Fruit fly (Drosophila melanogaster) whole organism, prepupa: Measurements from ENCODE around the gene CG10098.

Source experiments
- CG10669 ChIP-seq: fragments of 200-800 bp; sonication (Bioruptor generic); optimal IDR thresholded peaks from 3 replicates; lab custom pipeline; 2018; ENCODE audit warnings: missing biosample characterization, mild to moderate bottlenecking, missing genetic modification characterization, moderate library complexity
- CG11902 ChIP-seq: fragments of 200-800 bp; sonication (Bioruptor generic); optimal IDR thresholded peaks from 3 replicates; lab custom pipeline; 2016; ENCODE audit warnings: missing biosample characterization, missing genetic modification characterization
- CG15336 ChIP-seq: fragments of 200-800 bp; sonication (Bioruptor generic); IDR thresholded peaks from 2 replicates; pipeline ENCODE4 v1.3.6; 2022; ENCODE audit warnings: missing biosample characterization, missing genetic modification characterization
- CG1621 ChIP-seq: fragments of 200-800 bp; sonication (Bioruptor generic); optimal IDR thresholded peaks from 3 replicates; lab custom pipeline; 2018; ENCODE audit warnings: missing biosample characterization, mild to moderate bottlenecking, missing genetic modification characterization
- CG3032 ChIP-seq: fragments of 200-800 bp; optimal IDR thresholded peaks from 2 replicates; lab custom pipeline; 2019; ENCODE audit warnings: missing biosample characterization, mild to moderate bottlenecking, missing genetic modification characterization, moderate library complexity
- CG31627 ChIP-seq: fragments of 200-800 bp; sonication (Bioruptor generic); optimal IDR thresholded peaks from 3 replicates; lab custom pipeline; 2016; ENCODE audit warnings: missing biosample characterization, missing genetic modification characterization
- CG32006 ChIP-seq: fragments of 200-800 bp; sonication (Bioruptor generic); optimal IDR thresholded peaks from 3 replicates; lab custom pipeline; 2017; ENCODE audit warnings: missing biosample characterization, mild to moderate bottlenecking, missing genetic modification characterization
- CG34406 ChIP-seq: fragments of 200-800 bp; sonication (Bioruptor generic); optimal IDR thresholded peaks from 3 replicates; lab custom pipeline; 2016; ENCODE audit warnings: missing biosample characterization, missing genetic modification characterization
- CG3919 ChIP-seq: fragments of 200-800 bp; sonication (Bioruptor generic); optimal IDR thresholded peaks from 3 replicates; lab custom pipeline; 2016; ENCODE audit warnings: missing biosample characterization, missing genetic modification characterization
- CG6163 ChIP-seq: fragments of 200-800 bp; sonication (Bioruptor generic); IDR thresholded peaks from 3 replicates; pipeline ENCODE4 v1.3.6; 2022; ENCODE audit warnings: missing biosample characterization, missing genetic modification characterization
- CG6276 ChIP-seq: fragments of 200-800 bp; sonication (Bioruptor generic); optimal IDR thresholded peaks from 2 replicates; lab custom pipeline; 2017; ENCODE audit warnings: missing biosample characterization, mild to moderate bottlenecking, missing genetic modification characterization
- CG6792 ChIP-seq: fragments of 200-800 bp; sonication (Bioruptor generic); optimal IDR thresholded peaks from 3 replicates; lab custom pipeline; 2016; ENCODE audit warnings: missing biosample characterization, missing genetic modification characterization
- CG6808 ChIP-seq: fragments of 200-800 bp; sonication (Bioruptor generic); optimal IDR thresholded peaks from 3 replicates; lab custom pipeline; 2017; ENCODE audit warnings: missing biosample characterization, missing genetic modification characterization, mild to moderate bottlenecking, moderate library complexity, missing genetic modification reagents
- CG6854 ChIP-seq: fragments of 200-800 bp; sonication (Bioruptor generic); optimal IDR thresholded peaks from 2 replicates; lab custom pipeline; 2017; ENCODE audit warnings: missing biosample characterization, mild to moderate bottlenecking, missing genetic modification characterization
- CG8119 ChIP-seq: fragments of 200-800 bp; sonication (Bioruptor generic); IDR thresholded peaks from 3 replicates; pipeline ENCODE4 v1.3.6; 2022; ENCODE audit warnings: missing biosample characterization, missing genetic modification characterization
- CG8319 ChIP-seq: fragments of 200-800 bp; sonication (Bioruptor generic); optimal IDR thresholded peaks from 3 replicates; lab custom pipeline; 2016; ENCODE audit warnings: missing biosample characterization, missing genetic modification characterization
- CG9139 ChIP-seq: fragments of 200-800 bp; sonication (Bioruptor generic); optimal IDR thresholded peaks from 3 replicates; lab custom pipeline; 2017; ENCODE audit warnings: missing biosample characterization, mild to moderate bottlenecking, missing genetic modification characterization
- Eip78C ChIP-seq: fragments of 200-800 bp; sonication (Bioruptor generic); peaks from one replicate; lab custom pipeline; 2016; ENCODE audit warnings: missing biosample characterization, missing genetic modification characterization
- Eip93F ChIP-seq: fragments of 200-800 bp; sonication (Bioruptor generic); optimal IDR thresholded peaks from 2 replicates; lab custom pipeline; 2016; ENCODE audit warnings: missing biosample characterization, mild to moderate bottlenecking, missing genetic modification characterization
- Ets21C ChIP-seq: fragments of 200-800 bp; sonication (Bioruptor generic); optimal IDR thresholded peaks from 3 replicates; lab custom pipeline; 2016; ENCODE audit warnings: missing biosample characterization, missing genetic modification characterization
- Hr39 ChIP-seq: fragments of 200-800 bp; sonication (Bioruptor generic); optimal IDR thresholded peaks from 2 replicates; lab custom pipeline; 2016; ENCODE audit warnings: missing biosample characterization, missing genetic modification characterization
- Hr4 ChIP-seq: fragments of 200-800 bp; sonication (Bioruptor generic); optimal IDR thresholded peaks from 3 replicates; lab custom pipeline; 2016; ENCODE audit warnings: missing biosample characterization, missing genetic modification characterization
- Met ChIP-seq: fragments of 200-800 bp; sonication (Bioruptor generic); optimal IDR thresholded peaks from 3 replicates; lab custom pipeline; 2016; ENCODE audit warnings: missing biosample characterization, missing genetic modification characterization
- OdsH ChIP-seq: fragments of 200-800 bp; sonication (Bioruptor generic); optimal IDR thresholded peaks from 3 replicates; lab custom pipeline; 2016; ENCODE audit warnings: missing biosample characterization, missing genetic modification characterization
- Smox ChIP-seq: fragments of 200-800 bp; sonication (Bioruptor generic); optimal IDR thresholded peaks from 3 replicates; lab custom pipeline; 2016; ENCODE audit warnings: missing biosample characterization, missing genetic modification characterization
- Sox102F ChIP-seq: fragments of 200-800 bp; sonication (Bioruptor generic); optimal IDR thresholded peaks from 2 replicates; lab custom pipeline; 2016; ENCODE audit warnings: missing biosample characterization, mild to moderate bottlenecking, missing genetic modification characterization
- Sox14 ChIP-seq: fragments of 200-800 bp; sonication (Bioruptor generic); optimal IDR thresholded peaks from 3 replicates; lab custom pipeline; 2016; ENCODE audit warnings: missing biosample characterization, missing genetic modification characterization
- Sox15 ChIP-seq: fragments of 200-800 bp; sonication (Bioruptor generic); optimal IDR thresholded peaks from 3 replicates; lab custom pipeline; 2016; ENCODE audit warnings: missing biosample characterization, missing genetic modification characterization
- achi ChIP-seq: fragments of 200-800 bp; sonication (Bioruptor generic); optimal IDR thresholded peaks from 3 replicates; lab custom pipeline; 2016; ENCODE audit warnings: missing biosample characterization, missing genetic modification characterization
- dac ChIP-seq: fragments of 200-800 bp; sonication (Bioruptor generic); optimal IDR thresholded peaks from 2 replicates; lab custom pipeline; 2017; ENCODE audit warnings: missing biosample characterization, mild to moderate bottlenecking, missing genetic modification characterization
- dsx ChIP-seq: fragments of 200-800 bp; optimal IDR thresholded peaks from 3 replicates; lab custom pipeline; 2019; ENCODE audit warnings: missing biosample characterization, mild to moderate bottlenecking, missing genetic modification characterization, moderate library complexity; ENCODE audit not compliant: poor library complexity, severe bottlenecking
- eg ChIP-seq: fragments of 200-800 bp; sonication (Bioruptor generic); IDR thresholded peaks from 3 replicates; pipeline ENCODE4 v1.3.6; 2022; ENCODE audit warnings: missing biosample characterization, missing genetic modification characterization
- esn ChIP-seq: fragments of 200-800 bp; sonication (Bioruptor generic); optimal IDR thresholded peaks from 2 replicates; lab custom pipeline; 2016; ENCODE audit warnings: missing biosample characterization, mild to moderate bottlenecking, missing genetic modification characterization, moderate library complexity
- fd59A ChIP-seq: fragments of 200-800 bp; sonication (Bioruptor generic); optimal IDR thresholded peaks from 2 replicates; lab custom pipeline; 2017; ENCODE audit warnings: missing biosample characterization, mild to moderate bottlenecking, missing genetic modification characterization, missing genetic modification reagents
- fd85E ChIP-seq: fragments of 200-800 bp; sonication (Bioruptor generic); optimal IDR thresholded peaks from 3 replicates; lab custom pipeline; 2016; ENCODE audit warnings: missing biosample characterization, missing genetic modification characterization
- fkh ChIP-seq: fragments of 200-800 bp; sonication (Bioruptor generic); optimal IDR thresholded peaks from 3 replicates; lab custom pipeline; 2017; ENCODE audit warnings: missing biosample characterization, mild to moderate bottlenecking, missing genetic modification characterization, moderate library complexity
- lz ChIP-seq: fragments of 200-800 bp; sonication (Bioruptor generic); optimal IDR thresholded peaks from 3 replicates; lab custom pipeline; 2016; ENCODE audit warnings: missing biosample characterization, missing genetic modification characterization
- net ChIP-seq: fragments of 200-800 bp; sonication (Bioruptor generic); optimal IDR thresholded peaks from 3 replicates; lab custom pipeline; 2016; ENCODE audit warnings: missing biosample characterization, missing genetic modification characterization
- pdm3 ChIP-seq: fragments of 200-800 bp; sonication (Bioruptor generic); optimal IDR thresholded peaks from 3 replicates; lab custom pipeline; 2016; ENCODE audit warnings: missing biosample characterization, missing genetic modification characterization
- salr ChIP-seq, 2 experiments: fragments of 200-800 bp; sonication (Bioruptor generic); optimal IDR thresholded peaks; 3 replicates each; lab custom pipeline; 2016 to 2018; ENCODE audit warnings: missing biosample characterization in 2 of 2, missing genetic modification characterization in 2 of 2, mild to moderate bottlenecking in 1 of 2
- spab ChIP-seq: fragments of 200-800 bp; sonication (Bioruptor generic); optimal IDR thresholded peaks from 2 replicates; lab custom pipeline; 2017; ENCODE audit warnings: missing biosample characterization, mild to moderate bottlenecking, missing genetic modification characterization, missing genetic modification reagents
- ss ChIP-seq, 2 experiments: fragments of 200-800 bp; sonication (Bioruptor generic); optimal IDR thresholded peaks; 2 replicates in 1 of 2; 3 replicates in 1 of 2; lab custom pipeline; 2017 to 2018; ENCODE audit warnings: mild to moderate bottlenecking in 2 of 2, missing biosample characterization in 2 of 2, missing genetic modification characterization in 2 of 2, moderate library complexity in 1 of 2
- svp ChIP-seq: fragments of 200-800 bp; sonication (Bioruptor generic); peaks from one replicate; lab custom pipeline; 2016; ENCODE audit warnings: missing biosample characterization, missing genetic modification characterization
- topi ChIP-seq: fragments of 200-800 bp; sonication (Bioruptor generic); optimal IDR thresholded peaks from 3 replicates; lab custom pipeline; 2016; ENCODE audit warnings: missing biosample characterization, missing genetic modification characterization
- vri ChIP-seq: fragments of 200-800 bp; sonication (Bioruptor generic); optimal IDR thresholded peaks from 3 replicates; lab custom pipeline; 2016; ENCODE audit warnings: missing biosample characterization, mild to moderate bottlenecking, missing genetic modification characterization

The CG10098 gene

DNA sequence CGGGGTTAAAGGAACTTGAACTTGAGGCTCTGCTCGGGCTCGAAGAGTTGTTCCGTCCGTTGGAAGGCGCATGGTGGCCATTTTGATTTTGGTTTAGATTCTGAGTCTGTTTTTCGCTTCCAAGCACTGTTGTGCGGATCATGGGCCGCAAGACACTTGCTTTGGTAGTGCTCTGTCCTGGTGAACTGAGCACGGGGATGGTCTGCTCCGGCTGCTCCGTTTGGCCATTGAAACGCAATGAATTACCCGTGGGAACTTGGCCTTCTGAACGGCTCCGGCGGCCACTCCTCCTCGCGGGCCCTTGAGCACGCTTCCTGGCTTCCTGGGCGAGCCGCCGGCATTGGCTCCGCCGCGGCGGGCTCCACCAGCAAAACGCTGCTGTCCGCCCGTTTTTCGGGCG, 44.6 kb upstream of the CG10098 start:
- TF ChIP-seq CG10669 (GFP tag; lab: Kevin White, UChicago) (no peak), CG6163 (GFP tag; lab: Robert Waterston, UW) (0 out of 3 replicates have a peak, but pooled peaks have one; percentile 15), CG8319 (GFP tag; lab: Kevin White, UChicago) (no peak), CG15336 (no peak), CG6808 (no peak), dac (no peak), salr (GFP tag; optimal IDR thresholded peaks at IDR 0.05; lab: Kevin White, UChicago) (no peak), Eip78C (GFP tag; lab: Kevin White, UChicago) (peak; percentile 29)

- TF ChIP-seq Eip78C (GFP tag; lab: Kevin White, UChicago): peak; percentile 15
- no peak for TF ChIP-seq dsx (GFP tag; lab: Kevin White, UChicago)
- TF ChIP-seq, all 60 proteins: peak for 1
Observed at dm6 chr3R:7080157-7080916, 44.0 kb upstream of the CG10098 start, which contains the start of gene Ref1. Gene Ref1 (minus strand): TSS chr3R:7080387.

DNA sequence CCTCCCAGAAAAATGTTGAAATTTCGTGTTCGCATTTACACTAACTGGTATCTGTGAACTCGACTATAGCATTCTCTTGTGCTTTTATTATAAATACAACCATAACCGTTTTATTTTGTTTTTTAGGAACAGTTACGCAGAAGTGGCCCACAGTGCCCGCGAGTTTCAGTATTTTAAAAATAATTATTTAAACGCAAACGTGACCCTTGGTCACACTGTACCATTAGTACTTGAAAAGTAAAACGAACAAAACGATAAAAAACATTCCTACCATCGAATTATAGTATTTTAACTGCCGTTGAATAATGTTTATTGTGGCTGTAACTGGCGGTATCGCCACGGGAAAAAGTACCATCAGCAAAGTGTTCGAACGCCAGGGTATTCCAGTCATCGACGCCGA, 42.4 kb upstream of the CG10098 start, which contains the start of gene Dpck:
Gene Dpck (plus strand): TSS at position 211 of the 400 bp plus-strand sequence.
- TF ChIP-seq Eip93F: no peak
- no peak for TF ChIP-seq CG6854
- TF ChIP-seq CG1621 (tag; lab: Kevin White, UChicago): no peak
- peak; percentile 40 for TF ChIP-seq dsx (GFP tag; lab: Kevin White, UChicago)
- no peak for TF ChIP-seq dac
- peak; percentile 63 for TF ChIP-seq eg (GFP tag; lab: Robert Waterston, UW)
- peak; percentile 14 for TF ChIP-seq CG34406 (GFP tag; lab: Kevin White, UChicago)
- TF ChIP-seq OdsH (GFP tag; lab: Kevin White, UChicago): peak; percentile 29
- TF ChIP-seq CG6792 (GFP tag; lab: Kevin White, UChicago): peak; percentile 27
- peak; percentile 41 for TF ChIP-seq esn
- TF ChIP-seq svp (GFP tag; lab: Kevin White, UChicago): peak; percentile 81
- TF ChIP-seq Sox102F (GFP tag; lab: Kevin White, UChicago): peak; percentile 52
- no peak for TF ChIP-seq fkh (GFP tag; lab: Kevin White, UChicago)
- TF ChIP-seq fd59A (GFP tag; lab: Kevin White, UChicago): peak; percentile 15
- TF ChIP-seq net (GFP tag; lab: Kevin White, UChicago): peak; percentile 58
- peak; percentile 3 for TF ChIP-seq CG11902 (GFP tag; lab: Kevin White, UChicago)
- TF ChIP-seq CG31627: peak; percentile 45
- TF ChIP-seq CG15336: peak; percentile 35; the same call in 1 of the 2 replicates
- TF ChIP-seq Hr39 (GFP tag; lab: Kevin White, UChicago): peak; percentile 27
- TF ChIP-seq CG3919: peak; percentile 51
- TF ChIP-seq CG8319 (GFP tag; lab: Kevin White, UChicago): no peak
- TF ChIP-seq CG3032: peak; percentile 35
- no peak for TF ChIP-seq lz (GFP tag; lab: Kevin White, UChicago)
- peak; percentile 40 for TF ChIP-seq Smox (GFP tag; lab: Kevin White, UChicago)
- peak; percentile 25 for TF ChIP-seq CG32006 (GFP tag; lab: Kevin White, UChicago)
- peak; percentile 63; the same call in 2 of the 3 replicates for TF ChIP-seq CG8119 (GFP tag; lab: Robert Waterston, UW)
- TF ChIP-seq Ets21C (GFP tag; lab: Kevin White, UChicago): no peak
- peak; percentile 56 for TF ChIP-seq Hr4 (GFP tag; lab: Kevin White, UChicago)
- peak; percentile 62 for TF ChIP-seq CG9139 (GFP tag; lab: Kevin White, UChicago)
- peak; percentile 58 for TF ChIP-seq Sox14 (GFP tag; lab: Kevin White, UChicago)
- TF ChIP-seq ss (GFP tag; optimal IDR thresholded peaks at IDR 0.05; lab: Kevin White, UChicago): peak; percentile 29 to 50
- TF ChIP-seq spab (GFP tag; lab: Kevin White, UChicago): peak; percentile 33
- peak; percentile 20 for TF ChIP-seq CG10669 (GFP tag; lab: Kevin White, UChicago)
- no peak for TF ChIP-seq Sox15 (GFP tag; lab: Kevin White, UChicago)
- peak; percentile 22 for TF ChIP-seq vri (GFP tag; lab: Kevin White, UChicago)
- TF ChIP-seq CG6276 (GFP tag; lab: Kevin White, UChicago): peak; percentile 48
- peak; percentile 68 for TF ChIP-seq CG6163 (GFP tag; lab: Robert Waterston, UW)
- TF ChIP-seq topi (GFP tag; lab: Kevin White, UChicago): peak; percentile 41
- TF ChIP-seq Met (GFP tag; lab: Kevin White, UChicago): peak; percentile 53
- TF ChIP-seq pdm3: peak; percentile 65
- TF ChIP-seq Eip78C (GFP tag; lab: Kevin White, UChicago): peak; percentile 83
- TF ChIP-seq achi (GFP tag; lab: Kevin White, UChicago): no peak
- no peak for TF ChIP-seq fd85E (GFP tag; lab: Kevin White, UChicago)
